Worm (Caenorhabditis elegans) whole organism, L1 larva: ENCODE results near the gene T05A8.6.

Experiments used
- F16B12.6 ChIP-seq: fragments of 150-350 bp; optimal IDR thresholded peaks from 2 replicates; lab custom pipeline; 2014; ENCODE audit warnings: missing biosample characterization, missing genetic modification characterization
- aly-2 ChIP-seq: fragments of 150-350 bp; optimal IDR thresholded peaks from 2 replicates; lab custom pipeline; 2014; ENCODE audit warnings: missing biosample characterization, missing genetic modification characterization
- blmp-1 ChIP-seq: fragments of 150-350 bp; optimal IDR thresholded peaks from 2 replicates; lab custom pipeline; 2014; ENCODE audit warnings: missing biosample characterization, missing genetic modification characterization
- ces-1 ChIP-seq: fragments of 150-350 bp; optimal IDR thresholded peaks from 2 replicates; lab custom pipeline; 2014; ENCODE audit warnings: missing biosample characterization, missing genetic modification reagents, missing genetic modification characterization
- fos-1 ChIP-seq: fragments of 150-350 bp; optimal IDR thresholded peaks from 2 replicates; lab custom pipeline; 2014; ENCODE audit warnings: missing biosample characterization, missing genetic modification characterization
- nhr-11 ChIP-seq: fragments of 150-350 bp; optimal IDR thresholded peaks from 2 replicates; lab custom pipeline; 2014; ENCODE audit warnings: missing biosample characterization, missing genetic modification characterization
- nhr-28 ChIP-seq: fragments of 150-350 bp; optimal IDR thresholded peaks from 2 replicates; lab custom pipeline; 2014; ENCODE audit warnings: missing biosample characterization, missing genetic modification characterization
- nhr-77 ChIP-seq: fragments of 150-350 bp; optimal IDR thresholded peaks from 2 replicates; lab custom pipeline; 2014; ENCODE audit warnings: missing biosample characterization, missing genetic modification characterization
- pax-3 ChIP-seq: fragments of 200-800 bp; sonication (Bioruptor generic); optimal IDR thresholded peaks from 2 replicates; lab custom pipeline; 2018; ENCODE audit warnings: mild to moderate bottlenecking, missing genetic modification characterization, moderate library complexity, missing compliant biosample characterization
- pqm-1 ChIP-seq: sonication (generic microtip); optimal IDR thresholded peaks from 3 replicates; lab custom pipeline; 2017; ENCODE audit warnings: missing biosample characterization, missing genetic modification characterization
- snpc-4 ChIP-seq: fragments of 150-350 bp; optimal IDR thresholded peaks from 2 replicates; lab custom pipeline; 2014; ENCODE audit warnings: missing biosample characterization, missing genetic modification characterization
- unc-98 ChIP-seq: fragments of 200-800 bp; sonication (Bioruptor generic); IDR thresholded peaks from 2 replicates; pipeline ENCODE4 v1.3.6; 2022; ENCODE audit warnings: missing genetic modification characterization, missing compliant biosample characterization
- ztf-11 ChIP-seq, 2 experiments: sonication (generic microtip); optimal IDR thresholded peaks; 2 replicates each; lab custom pipeline; 2016 to 2017; ENCODE audit warnings: missing genetic modification characterization in 2 of 2, missing biosample characterization in 1 of 2, missing compliant biosample characterization in 1 of 2

ce11 chrII:2774904-2775303 is 35.4 kb upstream of the T05A8.6 start, which contains the start of gene fbxb-111:
- TF ChIP-seq pqm-1 (no peak), ces-1 (GFP tag; lab: Kevin White, UChicago) (no peak), fos-1 (tag; lab: Kevin White, UChicago) (no peak), nhr-11 (no peak), nhr-77 (tag; lab: Kevin White, UChicago) (no peak), ztf-11 (tag; optimal IDR thresholded peaks at IDR 0.05; lab: Kevin White, UChicago) (no peak), nhr-28 (tag; lab: Kevin White, UChicago) (no peak), blmp-1 (no peak), pax-3 (tag; lab: Kevin White, UChicago) (no peak), F16B12.6 (no peak), unc-98 (no peak), snpc-4 (tag; lab: Kevin White, UChicago) (no peak), aly-2 (no peak)
